Worm (Caenorhabditis elegans) whole organism, midembryonic: ENCODE data around the gene mop-25.2.
A peak's percentile ranks its signal among the peaks of the same experiment; 100 is the strongest.

ENCODE experiments used
- T22C8.4 ChIP-seq: fragments of 200-800 bp; sonication (Bioruptor generic); IDR thresholded peaks from 2 replicates; pipeline ENCODE4 v1.3.6; 2022; ENCODE audit warnings: missing genetic modification characterization, missing compliant biosample characterization
- cog-1 ChIP-seq: sonication (generic microtip); optimal IDR thresholded peaks from 2 replicates; lab custom pipeline; 2016; ENCODE audit warnings: missing genetic modification characterization, missing compliant biosample characterization
- flt-1 ChIP-seq: fragments of 200-800 bp; sonication (Bioruptor generic); IDR thresholded peaks from 2 replicates; pipeline ENCODE4 v1.3.6; 2022; ENCODE audit warnings: missing genetic modification characterization, missing compliant biosample characterization
- klf-2 ChIP-seq: fragments of 200-800 bp; sonication (Bioruptor generic); conservative IDR thresholded peaks from 2 replicates; pipeline ENCODE4 v1.3.6; 2022; ENCODE audit warnings: missing genetic modification reagents, missing genetic modification characterization, missing compliant biosample characterization
- med-1 ChIP-seq: sonication (generic microtip); optimal IDR thresholded peaks from 2 replicates; lab custom pipeline; 2017; ENCODE audit warnings: missing genetic modification characterization, mild to moderate bottlenecking, missing compliant biosample characterization, antibody characterized with exemption, missing genetic modification reagents; ENCODE audit not compliant: insufficient read depth
- ref-1 ChIP-seq: fragments of 200-800 bp; sonication (Bioruptor generic); conservative IDR thresholded peaks from 2 replicates; pipeline ENCODE4 v1.3.6; 2022; ENCODE audit warnings: missing genetic modification reagents, missing genetic modification characterization, missing compliant biosample characterization
- tab-1 ChIP-seq: fragments of 200-800 bp; sonication (Bioruptor generic); IDR thresholded peaks from 2 replicates; pipeline ENCODE4 v1.3.6; 2022; ENCODE audit warnings: missing genetic modification characterization, missing compliant biosample characterization
- ztf-23 ChIP-seq: fragments of 200-800 bp; sonication (Bioruptor generic); IDR thresholded peaks from 2 replicates; pipeline ENCODE4 v1.3.6; 2022; ENCODE audit warnings: missing genetic modification reagents, missing genetic modification characterization, missing compliant biosample characterization
- ztf-29 ChIP-seq: fragments of 200-800 bp; sonication (Bioruptor generic); IDR thresholded peaks from 2 replicates; pipeline ENCODE4 v1.3.6; 2022; ENCODE audit warnings: missing genetic modification reagents, missing genetic modification characterization, missing compliant biosample characterization

The mop-25.2 gene

DNA sequence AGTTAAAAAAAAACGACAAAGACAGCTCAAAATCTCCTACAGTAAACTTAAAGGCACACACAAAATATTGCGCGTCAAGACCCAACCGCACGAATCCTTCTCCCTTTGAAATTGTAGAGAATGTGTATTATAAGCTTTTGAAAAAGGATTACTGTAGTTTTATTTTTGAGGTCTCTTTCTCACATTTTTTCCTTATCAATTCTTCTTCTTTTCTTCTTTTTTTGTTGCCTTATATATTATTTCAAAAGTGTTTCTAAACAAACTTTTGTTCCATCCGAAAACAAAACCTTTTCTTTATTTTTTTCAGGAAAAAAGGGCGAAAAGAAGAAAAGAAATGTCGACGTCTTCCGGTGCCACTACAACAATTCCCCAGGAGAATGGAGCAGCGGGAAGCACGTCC lies 23.0 kb downstream of the mop-25.2 start, which contains the start of gene ZK1320.13:
ZK1320.13 (plus strand) TSS at position 301 of the 400 bp plus-strand sequence.
- TF ChIP-seq cog-1 (tag; lab: Kevin White, UChicago): no peak
- TF ChIP-seq ref-1 (GFP tag; lab: Robert Waterston, UW): no peak
- no peak for TF ChIP-seq med-1 (GFP tag; lab: Kevin White, UChicago)
- TF ChIP-seq T22C8.4 (GFP tag; lab: Robert Waterston, UW): no peak
- TF ChIP-seq klf-2 (GFP tag; lab: Robert Waterston, UW): no peak
- TF ChIP-seq flt-1: no peak

DNA sequence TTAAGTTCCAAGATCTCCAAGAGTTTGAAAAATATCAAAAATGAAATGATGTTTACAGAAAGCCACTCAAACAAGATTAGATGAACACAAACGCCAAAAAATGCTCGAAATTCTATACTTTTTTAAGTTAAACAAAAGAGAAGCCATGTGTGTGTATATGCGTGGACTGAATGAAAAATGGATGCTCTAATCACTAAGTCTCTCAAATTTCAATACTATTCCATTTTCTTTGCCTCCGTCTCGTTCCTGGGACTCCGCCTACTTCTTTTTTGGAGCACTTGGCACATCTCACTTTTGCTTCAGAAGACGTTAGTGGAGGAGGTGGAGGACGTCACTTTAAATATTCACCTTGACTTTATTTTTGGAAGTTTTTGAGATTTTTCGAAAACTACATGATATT lies 23.7 kb downstream of the mop-25.2 start:
- TF ChIP-seq med-1 (GFP tag; lab: Kevin White, UChicago) (no peak), ztf-29 (GFP tag; lab: Robert Waterston, UW) (no peak), tab-1 (GFP tag; lab: Robert Waterston, UW) (no peak), ztf-23 (GFP tag; lab: Robert Waterston, UW) (no peak), flt-1 (no peak), ref-1 (GFP tag; lab: Robert Waterston, UW) (no peak), cog-1 (tag; lab: Kevin White, UChicago) (no peak), T22C8.4 (GFP tag; lab: Robert Waterston, UW) (no peak), klf-2 (GFP tag; lab: Robert Waterston, UW) (no peak)

DNA sequence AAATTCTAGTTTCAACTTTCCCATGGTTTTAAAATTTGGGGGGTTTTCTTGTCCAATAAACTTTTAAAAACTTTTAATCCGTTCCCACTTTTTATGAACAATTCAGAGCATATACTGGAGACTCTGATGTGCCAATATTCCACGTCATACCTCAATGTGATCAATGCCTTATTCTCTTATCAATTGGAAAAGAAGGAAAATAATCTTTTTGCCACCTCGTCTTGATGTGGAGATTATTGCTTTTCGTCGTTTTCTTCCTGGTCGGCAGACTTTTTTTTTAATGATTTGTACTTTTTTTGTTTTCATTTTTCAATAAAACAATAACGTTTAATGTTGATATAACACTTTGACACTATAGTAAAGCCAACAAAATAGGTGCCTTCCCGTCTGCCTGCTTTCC lies 26.0 kb downstream of the mop-25.2 start:
- TF ChIP-seq ztf-29 (GFP tag; lab: Robert Waterston, UW): no peak
- TF ChIP-seq tab-1 (GFP tag; lab: Robert Waterston, UW): no peak
- no peak for TF ChIP-seq klf-2 (GFP tag; lab: Robert Waterston, UW)
- TF ChIP-seq T22C8.4 (GFP tag; lab: Robert Waterston, UW): no peak
- no peak for TF ChIP-seq flt-1
- no peak for TF ChIP-seq ref-1 (GFP tag; lab: Robert Waterston, UW)
- TF ChIP-seq med-1 (GFP tag; lab: Kevin White, UChicago): no peak
- no peak for TF ChIP-seq cog-1 (tag; lab: Kevin White, UChicago)
- TF ChIP-seq ztf-23 (GFP tag; lab: Robert Waterston, UW): no peak

- TF ChIP-seq ztf-23 (GFP tag; lab: Robert Waterston, UW) (no peak), klf-2 (GFP tag; lab: Robert Waterston, UW) (no peak), ztf-29 (GFP tag; lab: Robert Waterston, UW) (no peak), tab-1 (GFP tag; lab: Robert Waterston, UW) (no peak), med-1 (GFP tag; lab: Kevin White, UChicago) (no peak), T22C8.4 (GFP tag; lab: Robert Waterston, UW) (no peak), cog-1 (tag; lab: Kevin White, UChicago) (no peak), flt-1 (no peak), ref-1 (GFP tag; lab: Robert Waterston, UW) (no peak)
These were observed 28.8 kb downstream of the mop-25.2 start, which contains the start of gene arc-1 for ce11 chrII:9674678-9675077. Gene arc-1, plus strand, starts transcription at chrII:9674978.

- TF ChIP-seq flt-1 (no peak), klf-2 (GFP tag; lab: Robert Waterston, UW) (no peak), med-1 (GFP tag; lab: Kevin White, UChicago) (no peak)
These were observed 32.2 kb downstream of the mop-25.2 start, which contains the start of gene ZK1320.7 for ce11 chrII:9671308-9671707. Gene ZK1320.7, plus strand, starts transcription at chrII:9671608.

ce11 chrII:9668959-9669358 lies 34.5 kb downstream of the mop-25.2 start, which contains the start of gene taf-8:
Gene taf-8, plus strand, starts transcription at chrII:9669318.
- 0 out of 2 replicates have a peak, but pooled peaks have one; percentile 23 for TF ChIP-seq T22C8.4 (GFP tag; lab: Robert Waterston, UW)
- TF ChIP-seq ref-1 (GFP tag; lab: Robert Waterston, UW): no peak

DNA sequence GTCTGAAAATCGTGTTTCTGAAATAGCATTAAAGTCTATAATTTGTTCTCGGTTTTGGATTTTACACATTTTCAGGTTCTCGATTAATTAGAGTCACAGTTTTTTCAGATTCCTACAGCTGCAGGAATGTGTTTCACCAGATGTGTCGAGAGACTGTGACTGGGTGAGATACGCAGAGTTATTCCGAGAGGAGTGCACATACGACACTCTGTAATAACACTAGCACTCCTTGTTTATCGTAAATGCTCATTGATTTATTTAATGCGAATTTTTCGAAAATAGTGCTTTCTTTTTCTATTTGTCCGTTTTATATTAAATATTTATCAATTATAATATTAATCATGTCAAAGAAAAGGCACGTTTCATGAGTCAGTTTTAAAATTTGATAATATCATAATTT lies 36.1 kb downstream of the mop-25.2 start, which contains the start of gene ZK1320.11:
ZK1320.11 (plus strand) TSS at position 243 of the 400 bp plus-strand sequence.
- no peak for TF ChIP-seq med-1 (GFP tag; lab: Kevin White, UChicago)
- no peak for TF ChIP-seq tab-1 (GFP tag; lab: Robert Waterston, UW)
- no peak for TF ChIP-seq ztf-29 (GFP tag; lab: Robert Waterston, UW)
- no peak for TF ChIP-seq flt-1
- no peak for TF ChIP-seq ref-1 (GFP tag; lab: Robert Waterston, UW)

- TF ChIP-seq T22C8.4 (GFP tag; lab: Robert Waterston, UW): no peak
- TF ChIP-seq ztf-29 (GFP tag; lab: Robert Waterston, UW): no peak
- no peak for TF ChIP-seq flt-1
- no peak for TF ChIP-seq ref-1 (GFP tag; lab: Robert Waterston, UW)
- TF ChIP-seq ztf-23 (GFP tag; lab: Robert Waterston, UW): no peak
- no peak for TF ChIP-seq klf-2 (GFP tag; lab: Robert Waterston, UW)
- TF ChIP-seq med-1 (GFP tag; lab: Kevin White, UChicago): no peak
- TF ChIP-seq tab-1 (GFP tag; lab: Robert Waterston, UW): no peak
- TF ChIP-seq cog-1 (tag; lab: Kevin White, UChicago): no peak
These were observed 37.9 kb downstream of the mop-25.2 start, which contains the start of gene ZK1320.5 for ce11 chrII:9665577-9665976. Gene ZK1320.5, minus strand, starts transcription at chrII:9665677.

DNA sequence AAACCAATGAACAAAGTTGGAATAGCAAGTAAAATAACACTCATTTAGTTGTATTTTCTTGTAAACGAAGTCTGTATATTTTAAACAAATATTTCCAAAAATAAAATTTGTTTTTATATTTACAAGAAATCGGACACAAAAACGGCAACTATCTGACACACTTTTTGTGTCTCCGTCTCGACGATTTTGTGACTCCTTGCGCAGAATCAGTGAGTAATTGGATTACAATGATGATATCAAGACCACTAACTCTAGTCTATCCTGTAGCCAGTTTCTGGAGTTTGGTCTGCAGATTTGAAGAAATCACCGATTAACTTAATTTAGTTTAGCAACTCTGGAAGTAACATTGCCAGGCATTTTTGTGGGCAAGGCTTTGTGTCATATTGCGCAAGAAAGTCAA lies 40.7 kb downstream of the mop-25.2 start, which contains the start of gene cyp-13A10:
cyp-13A10 (minus strand) TSS at position 88 of the 400 bp plus-strand sequence.
- TF ChIP-seq ztf-23 (GFP tag; lab: Robert Waterston, UW) (no peak), flt-1 (no peak), klf-2 (GFP tag; lab: Robert Waterston, UW) (no peak), cog-1 (tag; lab: Kevin White, UChicago) (no peak), ztf-29 (GFP tag; lab: Robert Waterston, UW) (no peak), med-1 (GFP tag; lab: Kevin White, UChicago) (no peak), T22C8.4 (GFP tag; lab: Robert Waterston, UW) (no peak), ref-1 (GFP tag; lab: Robert Waterston, UW) (no peak), tab-1 (GFP tag; lab: Robert Waterston, UW) (no peak)
